Worm (Caenorhabditis elegans) whole organism, midembryonic: Measurements from ENCODE around the gene sra-29.

Source experiments
- T22C8.4 ChIP-seq: fragments of 200-800 bp; sonication (Bioruptor generic); IDR thresholded peaks from 2 replicates; pipeline ENCODE4 v1.3.6; 2022; ENCODE audit warnings: missing genetic modification characterization, missing compliant biosample characterization
- klf-2 ChIP-seq: fragments of 200-800 bp; sonication (Bioruptor generic); conservative IDR thresholded peaks from 2 replicates; pipeline ENCODE4 v1.3.6; 2022; ENCODE audit warnings: missing genetic modification reagents, missing genetic modification characterization, missing compliant biosample characterization
- med-1 ChIP-seq: sonication (generic microtip); optimal IDR thresholded peaks from 2 replicates; lab custom pipeline; 2017; ENCODE audit warnings: missing genetic modification characterization, mild to moderate bottlenecking, missing compliant biosample characterization, antibody characterized with exemption, missing genetic modification reagents; ENCODE audit not compliant: insufficient read depth
- tab-1 ChIP-seq: fragments of 200-800 bp; sonication (Bioruptor generic); IDR thresholded peaks from 2 replicates; pipeline ENCODE4 v1.3.6; 2022; ENCODE audit warnings: missing genetic modification characterization, missing compliant biosample characterization
- ztf-23 ChIP-seq: fragments of 200-800 bp; sonication (Bioruptor generic); IDR thresholded peaks from 2 replicates; pipeline ENCODE4 v1.3.6; 2022; ENCODE audit warnings: missing genetic modification reagents, missing genetic modification characterization, missing compliant biosample characterization

DNA sequence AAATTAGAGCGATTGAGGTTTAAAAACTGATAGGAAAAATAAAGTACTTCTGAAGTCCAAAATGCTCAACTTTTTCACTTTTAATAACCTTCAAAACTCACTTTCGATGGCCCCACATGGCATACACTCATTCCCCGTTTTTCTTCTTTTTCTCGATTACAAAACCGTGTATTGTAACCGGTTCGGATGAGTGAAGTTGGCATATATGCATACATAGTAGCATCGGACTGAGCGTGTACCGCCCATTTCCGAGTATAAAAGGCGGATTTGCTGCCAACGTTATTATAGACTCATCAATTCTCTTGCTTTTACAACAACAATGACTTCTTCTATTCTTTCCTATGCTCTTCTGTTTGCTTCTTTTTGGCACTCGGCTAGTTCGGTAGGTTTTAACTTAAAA, 7.2 kb upstream of the sra-29 start, which contains the start of gene C56C10.4:
- no peak for TF ChIP-seq tab-1
- no peak for TF ChIP-seq T22C8.4 (GFP tag; lab: Robert Waterston, UW)
- TF ChIP-seq ztf-23 (GFP tag; lab: Robert Waterston, UW): no peak
- TF ChIP-seq med-1 (GFP tag; lab: Kevin White, UChicago): no peak
- no peak for TF ChIP-seq klf-2 (GFP tag; lab: Robert Waterston, UW)
